Fruit fly (Drosophila melanogaster): Measurements from ENCODE around the gene GstD6.

GstD6 gene

dm6 chr3R:12350497-12350896 is 26.4 kb upstream of the GstD6 start, which contains the start of gene CG10038 (continued):
- no peak for TF ChIP-seq CG7745 (tag; optimal IDR thresholded peaks at IDR 0.05)
- peak in 1 of 2 experiments; percentile 31 for TF ChIP-seq bsh (GFP tag; optimal IDR thresholded peaks at IDR 0.05)
- TF ChIP-seq NfI (GFP tag; optimal IDR thresholded peaks at IDR 0.05) = peak; percentile 48
- TF ChIP-seq Gsc (GFP tag; IDR thresholded peaks at IDR 0.05) = no peak
- no peak for TF ChIP-seq prd (optimal IDR thresholded peaks at IDR 0.05)
- TF ChIP-seq prd (GFP tag; IDR thresholded peaks at IDR 0.05) = no peak; the same call in 2 of the 3 replicates
- TF ChIP-seq CG33557 (GFP tag; optimal IDR thresholded peaks at IDR 0.05) = no peak
- TF ChIP-seq trem (tag; optimal IDR thresholded peaks at IDR 0.05) = peak; percentile 55
- TF ChIP-seq sug (tag; optimal IDR thresholded peaks at IDR 0.05) = no peak
- peak; percentile 53 for TF ChIP-seq phol (tag; optimal IDR thresholded peaks at IDR 0.05)
- TF ChIP-seq HmgZ (tag; optimal IDR thresholded peaks at IDR 0.05) = peak; percentile 76
- TF ChIP-seq nerfin-2 (GFP tag; IDR thresholded peaks at IDR 0.05; ENCODE audit: partially characterized antibody) = peak; percentile 89
- no peak for TF ChIP-seq dm (GFP tag; optimal IDR thresholded peaks at IDR 0.05)
- TF ChIP-seq H2.0 (GFP tag; IDR thresholded peaks at IDR 0.05) = no peak
- no peak for TF ChIP-seq CG6689 (GFP tag; IDR thresholded peaks at IDR 0.05)
- TF ChIP-seq dmrt11E (tag; optimal IDR thresholded peaks at IDR 0.05) = no peak
- TF ChIP-seq Ptx1 (GFP tag; IDR thresholded peaks at IDR 0.05) = peak; percentile 46
- TF ChIP-seq CG9727 (GFP tag; optimal IDR thresholded peaks at IDR 0.05) = no peak
- TF ChIP-seq btn (GFP tag; optimal IDR thresholded peaks at IDR 0.05) = no peak
- peak; percentile 8 for TF ChIP-seq Abd-B (GFP tag; optimal IDR thresholded peaks at IDR 0.05)
- TF ChIP-seq sim (GFP tag; IDR thresholded peaks at IDR 0.05) = no peak
- TF ChIP-seq CG6854 (GFP tag; optimal IDR thresholded peaks at IDR 0.05) = no peak
- TF ChIP-seq CG8089 (GFP tag; optimal IDR thresholded peaks at IDR 0.05) = no peak
- no peak for TF ChIP-seq CG15011 (GFP tag; optimal IDR thresholded peaks at IDR 0.05)
- TF ChIP-seq Hsf (GFP tag; optimal IDR thresholded peaks at IDR 0.05) = peak; percentile 44
- TF ChIP-seq ase (GFP tag; IDR thresholded peaks at IDR 0.05) = no peak
- peak; percentile 72 for TF ChIP-seq CG11456 (GFP tag; IDR thresholded peaks at IDR 0.05)
- no peak for TF ChIP-seq Elba2 (GFP tag; optimal IDR thresholded peaks at IDR 0.05)
- no peak for TF ChIP-seq Tbp (GFP tag; optimal IDR thresholded peaks at IDR 0.05)
- TF ChIP-seq CG7357 (GFP tag; IDR thresholded peaks at IDR 0.05) = peak; percentile 81
- no peak for TF ChIP-seq B-H1 (GFP tag; IDR thresholded peaks at IDR 0.05)
- peak; percentile 86 for TF ChIP-seq CG7963 (GFP tag; IDR thresholded peaks at IDR 0.05; ENCODE audit: partially characterized antibody)
- peak; percentile 42; the same call in 1 of the 3 replicates for TF ChIP-seq H15 (GFP tag; IDR thresholded peaks at IDR 0.05)
- peak; percentile 63 for TF ChIP-seq CG30403 (GFP tag; optimal IDR thresholded peaks at IDR 0.05)
- TF ChIP-seq Nf-YB (GFP tag; optimal IDR thresholded peaks at IDR 0.05) = peak; percentile 2
- peak; percentile 25; the same call in 1 of the 2 replicates for TF ChIP-seq ro (GFP tag; IDR thresholded peaks at IDR 0.05)
- no peak for TF ChIP-seq CG18619 (GFP tag; optimal IDR thresholded peaks at IDR 0.05)
- no peak for TF ChIP-seq CG10147 (GFP tag; optimal IDR thresholded peaks at IDR 0.05)
- TF ChIP-seq wdn (GFP tag; IDR thresholded peaks at IDR 0.05) = no peak
- no peak for TF ChIP-seq CG4707 (GFP tag; optimal IDR thresholded peaks at IDR 0.05)
- TF ChIP-seq CG2199 (GFP tag; IDR thresholded peaks at IDR 0.05) = no peak
- TF ChIP-seq lilli (GFP tag; optimal IDR thresholded peaks at IDR 0.05) = peak; percentile 59
- no peak for TF ChIP-seq otp (GFP tag; IDR thresholded peaks at IDR 0.05)
- TF ChIP-seq hb (GFP tag; IDR thresholded peaks at IDR 0.05; ENCODE audit: partially characterized antibody) = peak; percentile 92
- TF ChIP-seq croc (GFP tag; conservative IDR thresholded peaks at IDR 0.05) = no peak
- TF ChIP-seq maf-S (GFP tag; optimal IDR thresholded peaks at IDR 0.05) = peak; percentile 6
- no peak for TF ChIP-seq pfk (GFP tag; optimal IDR thresholded peaks at IDR 0.05)
- TF ChIP-seq CG3163 (GFP tag; optimal IDR thresholded peaks at IDR 0.05) = no peak
- TF ChIP-seq Hand (GFP tag; optimal IDR thresholded peaks at IDR 0.05) = no peak
- TF ChIP-seq chinmo (GFP tag; IDR thresholded peaks at IDR 0.05; ENCODE audit: partially characterized antibody) = peak; percentile 92
- TF ChIP-seq MESR4 (GFP tag; optimal IDR thresholded peaks at IDR 0.05) = peak; percentile 10
- TF ChIP-seq Dek (tag; optimal IDR thresholded peaks at IDR 0.05) = peak; percentile 60
